Worm (Caenorhabditis elegans): Measurements from ENCODE around the gene clc-19.

ce11 chrIII:835713-836278 is 37.6 kb downstream of the clc-19 start:
- TF ChIP-seq him-1 (tag; optimal IDR thresholded peaks at IDR 0.05) (peak; percentile 81), W03F9.2 (tag; optimal IDR thresholded peaks at IDR 0.05) (peak; percentile 1), dao-5 (tag; optimal IDR thresholded peaks at IDR 0.05) (peak; percentile 60)
